Worm (Caenorhabditis elegans): ENCODE measurements around the gene cox-6C.

DNA sequence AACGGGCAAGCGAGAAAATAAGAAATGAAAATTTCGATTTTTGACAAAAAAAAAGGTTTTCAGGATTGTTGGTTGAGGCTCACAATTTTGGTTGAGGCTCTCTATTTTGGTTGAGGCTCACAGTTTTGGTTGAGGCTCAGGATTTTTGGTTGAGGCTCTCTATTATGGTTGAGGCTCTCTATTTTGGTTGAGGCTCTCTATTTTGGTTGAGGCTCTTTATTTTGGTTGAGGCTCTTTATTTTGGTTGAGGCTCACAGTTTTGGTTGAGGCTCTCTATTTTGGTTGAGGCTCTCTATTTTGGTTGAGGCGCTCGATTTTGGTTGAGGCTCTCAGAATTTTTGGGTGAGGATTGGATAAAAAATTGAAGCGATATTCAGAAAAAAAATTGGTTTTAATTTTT is 6.7 kb upstream of the cox-6C start:
- TF ChIP-seq ceh-22 (tag; optimal IDR thresholded peaks at IDR 0.05) (no peak), fkh-10 (GFP tag; optimal IDR thresholded peaks at IDR 0.05) (no peak), unc-55 (GFP tag; optimal IDR thresholded peaks at IDR 0.05) (no peak), nhr-11 (tag; optimal IDR thresholded peaks at IDR 0.05) (no peak), pha-2 (tag; optimal IDR thresholded peaks at IDR 0.05) (no peak), zip-5 (tag; optimal IDR thresholded peaks at IDR 0.05) (no peak), rnt-1 (tag; optimal IDR thresholded peaks at IDR 0.05) (no peak), ama-1 (optimal IDR thresholded peaks at IDR 0.05) (no peak), ceh-14 (tag; optimal IDR thresholded peaks at IDR 0.05) (no peak), C38D4.7 (GFP tag; optimal IDR thresholded peaks at IDR 0.05) (no peak), ceh-18 (tag; optimal IDR thresholded peaks at IDR 0.05) (no peak)
